Fruit fly (Drosophila melanogaster): ENCODE data around the gene CheA29a.

DNA sequence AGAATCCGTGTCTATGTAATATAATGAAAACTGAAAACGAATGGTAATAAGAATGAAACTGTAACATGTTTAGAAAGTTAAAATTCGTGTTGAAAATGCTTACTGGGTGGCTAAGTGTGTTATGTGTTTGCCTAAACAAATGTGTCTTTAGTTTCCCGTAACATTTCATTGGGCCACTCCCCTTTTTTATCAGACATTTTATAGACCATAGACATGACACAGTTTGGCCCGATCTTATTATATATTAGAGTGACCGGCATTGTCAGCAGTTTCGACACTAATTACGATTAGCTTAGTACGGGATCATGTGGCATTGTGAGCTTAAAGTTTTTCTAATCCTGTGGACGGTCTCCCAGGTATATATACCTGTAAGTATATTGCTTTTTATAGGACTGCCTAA, at the start of gene CheA29a:
- TF ChIP-seq CG8478 (optimal IDR thresholded peaks at IDR 0.05) = no peak
- TF ChIP-seq CTCF (optimal IDR thresholded peaks at IDR 0.05) = no peak
